Fruit fly (Drosophila melanogaster): Measurements from ENCODE around the gene Blos3.
A peak's percentile ranks its signal among the peaks of the same experiment; 100 is the strongest.

Gene Blos3

dm6 chr3L:18898086-18898470 is 28.1 kb downstream of the Blos3 start, which contains the start of gene CG3902 (continued):
- TF ChIP-seq gfzf (GFP tag; optimal IDR thresholded peaks at IDR 0.05) (no peak), CG4730 (GFP tag; IDR thresholded peaks at IDR 0.05) (no peak), BEAF-32 (GFP tag; optimal IDR thresholded peaks at IDR 0.05) (no peak), slp2 (GFP tag; optimal IDR thresholded peaks at IDR 0.05) (no peak), Hand (GFP tag; optimal IDR thresholded peaks at IDR 0.05) (peak; percentile 49), inv (GFP tag; IDR thresholded peaks at IDR 0.05; ENCODE audit: partially characterized antibody) (no peak), CG6791 (GFP tag; IDR thresholded peaks at IDR 0.05; ENCODE audit: partially characterized antibody) (peak; percentile 28; the same call in 1 of the 3 replicates), sima (GFP tag; optimal IDR thresholded peaks at IDR 0.05) (no peak), CG5245 (GFP tag; optimal IDR thresholded peaks at IDR 0.05) (no peak), pum (GFP tag; optimal IDR thresholded peaks at IDR 0.05) (no peak), Fer1 (GFP tag; optimal IDR thresholded peaks at IDR 0.05) (peak; percentile 61), sob (GFP tag; IDR thresholded peaks at IDR 0.05) (peak; percentile 29; the same call in 1 of the 2 replicates), CG18476 (GFP tag; optimal IDR thresholded peaks at IDR 0.05) (no peak), Bgb (GFP tag; IDR thresholded peaks at IDR 0.05; ENCODE audit: partially characterized antibody) (peak; percentile 59; the same call in 1 of the 2 replicates), E2f1 (GFP tag; IDR thresholded peaks at IDR 0.05) (no peak), tgo (GFP tag; IDR thresholded peaks at IDR 0.05) (no peak), CG30020 (tag; optimal IDR thresholded peaks at IDR 0.05) (no peak), usp (GFP tag; optimal IDR thresholded peaks at IDR 0.05) (no peak), CG4424 (GFP tag; optimal IDR thresholded peaks at IDR 0.05) (no peak), CG32767 (GFP tag; IDR thresholded peaks at IDR 0.05) (no peak), CG13424 (tag; optimal IDR thresholded peaks at IDR 0.05) (no peak), CG7963 (GFP tag; IDR thresholded peaks at IDR 0.05; ENCODE audit: partially characterized antibody) (peak; percentile 49; the same call in 1 of the 3 replicates), fd96Cb (tag; optimal IDR thresholded peaks at IDR 0.05) (no peak), CG3407 (GFP tag; optimal IDR thresholded peaks at IDR 0.05) (no peak), CG2678 (tag; optimal IDR thresholded peaks at IDR 0.05) (peak; percentile 28), sug (tag; optimal IDR thresholded peaks at IDR 0.05) (peak; percentile 57), MESR4 (GFP tag; optimal IDR thresholded peaks at IDR 0.05) (peak; percentile 42), grn (GFP tag; optimal IDR thresholded peaks at IDR 0.05) (peak; percentile 84), Side (GFP tag; optimal IDR thresholded peaks at IDR 0.05) (no peak), kay (GFP tag; optimal IDR thresholded peaks at IDR 0.05) (no peak), Fer3 (tag; optimal IDR thresholded peaks at IDR 0.05) (peak; percentile 20), CG7839 (tag; optimal IDR thresholded peaks at IDR 0.05) (no peak), Sox100B (GFP tag; optimal IDR thresholded peaks at IDR 0.05) (no peak), Hr51 (GFP tag; optimal IDR thresholded peaks at IDR 0.05) (peak in 1 of 2 experiments; percentile 2), CG14860 (GFP tag; IDR thresholded peaks at IDR 0.05; ENCODE audit: partially characterized antibody) (no peak), Dad (GFP tag; optimal IDR thresholded peaks at IDR 0.05) (peak; percentile 12), mld (GFP tag; IDR thresholded peaks at IDR 0.05; ENCODE audit: partially characterized antibody) (0 out of 3 replicates have a peak, but pooled peaks have one; percentile 56), CG11456 (GFP tag; IDR thresholded peaks at IDR 0.05) (no peak), ems (GFP tag; optimal IDR thresholded peaks at IDR 0.05) (peak; percentile 34), Oli (tag; optimal IDR thresholded peaks at IDR 0.05) (no peak), CG8290 (GFP tag; optimal IDR thresholded peaks at IDR 0.05) (no peak), CG8290 (tag; optimal IDR thresholded peaks at IDR 0.05) (peak in 1 of 2 experiments; percentile 79), CHES-1-like (GFP tag; optimal IDR thresholded peaks at IDR 0.05) (peak; percentile 28), CG13624 (GFP tag; optimal IDR thresholded peaks at IDR 0.05) (peak; percentile 9), CG17186 (GFP tag; optimal IDR thresholded peaks at IDR 0.05) (no peak), stwl (tag; optimal IDR thresholded peaks at IDR 0.05) (no peak), CG17385 (GFP tag; optimal IDR thresholded peaks at IDR 0.05) (peak; percentile 28), CG6854 (GFP tag; optimal IDR thresholded peaks at IDR 0.05) (peak; percentile 10), rib (GFP tag; IDR thresholded peaks at IDR 0.05) (peak; percentile 61; the same call in 1 of the 2 replicates), z (GFP tag; IDR thresholded peaks at IDR 0.05) (no peak), jigr1 (GFP tag; IDR thresholded peaks at IDR 0.05) (no peak)
